Worm (Caenorhabditis elegans): ENCODE data around the gene lag-1.

- no peak for TF ChIP-seq pbrm-1 (GFP tag; IDR thresholded peaks at IDR 0.05)
- TF ChIP-seq ztf-3 (GFP tag; optimal IDR thresholded peaks at IDR 0.05) = no peak
- TF ChIP-seq die-1 (tag; optimal IDR thresholded peaks at IDR 0.05) = no peak
- TF ChIP-seq fkh-3 (tag; optimal IDR thresholded peaks at IDR 0.05) = no peak
- no peak for TF ChIP-seq F55B11.4 (tag; optimal IDR thresholded peaks at IDR 0.05; ENCODE audit: borderline replicate concordance, insufficient read depth)
- TF ChIP-seq snpc-4 (GFP tag; optimal IDR thresholded peaks at IDR 0.05) = no peak
- no peak for TF ChIP-seq snpc-4 (tag; optimal IDR thresholded peaks at IDR 0.05)
- no peak for TF ChIP-seq aptf-3 (GFP tag; IDR thresholded peaks at IDR 0.05)
- TF ChIP-seq chd-7 (tag; optimal IDR thresholded peaks at IDR 0.05) = no peak
- TF ChIP-seq madf-6 (GFP tag; IDR thresholded peaks at IDR 0.05) = no peak
- no peak for TF ChIP-seq ceh-91 (GFP tag; IDR thresholded peaks at IDR 0.05)
- no peak for TF ChIP-seq mxl-1 (tag; optimal IDR thresholded peaks at IDR 0.05)
- no peak for TF ChIP-seq dpl-1 (GFP tag; optimal IDR thresholded peaks at IDR 0.05)
Measured at ce11 chrIV:6079925-6080324, 15.3 kb upstream of the lag-1 start, which contains the start of gene ugt-19.
